Fruit fly (Drosophila melanogaster): ENCODE results near the gene pes.

DNA sequence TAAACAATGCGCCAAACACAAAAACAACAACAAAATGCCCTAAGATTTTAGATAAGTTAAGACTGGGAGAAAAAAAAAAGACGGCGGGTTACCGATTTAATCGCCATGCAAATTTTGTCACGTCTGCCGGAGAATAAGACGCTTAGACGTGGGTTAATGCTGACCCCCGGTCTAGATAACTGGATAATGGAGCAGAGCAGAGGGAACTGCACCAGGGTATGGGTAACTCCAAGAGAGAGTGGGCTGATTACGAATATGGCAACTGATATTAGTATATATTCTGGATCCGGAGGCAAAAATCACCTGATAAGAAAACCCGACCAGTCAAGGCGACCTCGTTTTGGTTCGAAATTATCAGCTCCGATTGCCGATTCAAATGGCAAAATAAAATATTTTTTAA lies 24.0 kb downstream of the pes start:
- TF ChIP-seq CTCF (optimal IDR thresholded peaks at IDR 0.05) (no peak), CG8478 (optimal IDR thresholded peaks at IDR 0.05) (no peak)
